Fruit fly (Drosophila melanogaster) whole organism, wandering third instar larva: ENCODE measurements around the gene CG15725.

Experiments
- Dif ChIP-seq: fragments of 200-275, 200-300 bp; sonication (Bioruptor generic); optimal IDR thresholded peaks from 2 replicates; lab custom pipeline; 2018; ENCODE audit warnings: missing biosample characterization, missing genetic modification characterization; ENCODE audit not compliant: partially characterized antibody
- Myc ChIP-seq: fragments of >200 bp; optimal IDR thresholded peaks from 2 replicates; lab custom pipeline; 2017
- Vsx2 ChIP-seq: fragments of 200-300, 225-300 bp; sonication (Bioruptor generic); optimal IDR thresholded peaks from 2 replicates; lab custom pipeline; 2018; ENCODE audit warnings: missing biosample characterization, missing genetic modification characterization; ENCODE audit not compliant: partially characterized antibody
- brk ChIP-seq: fragments of 200-800 bp; sonication (Bioruptor generic); optimal IDR thresholded peaks from 2 replicates; lab custom pipeline; 2016; ENCODE audit warnings: missing biosample characterization, mild to moderate bottlenecking, missing genetic modification characterization
- dmrt93B ChIP-seq: fragments of 200-800 bp; sonication (Bioruptor generic); optimal IDR thresholded peaks from 2 replicates; lab custom pipeline; 2018; ENCODE audit warnings: missing biosample characterization, mild to moderate bottlenecking, missing genetic modification characterization
- h ChIP-seq: fragments of 200-800 bp; sonication (Bioruptor generic); optimal IDR thresholded peaks from 3 replicates; lab custom pipeline; 2016; ENCODE audit warnings: missing biosample characterization, mild to moderate bottlenecking, missing genetic modification characterization

DNA sequence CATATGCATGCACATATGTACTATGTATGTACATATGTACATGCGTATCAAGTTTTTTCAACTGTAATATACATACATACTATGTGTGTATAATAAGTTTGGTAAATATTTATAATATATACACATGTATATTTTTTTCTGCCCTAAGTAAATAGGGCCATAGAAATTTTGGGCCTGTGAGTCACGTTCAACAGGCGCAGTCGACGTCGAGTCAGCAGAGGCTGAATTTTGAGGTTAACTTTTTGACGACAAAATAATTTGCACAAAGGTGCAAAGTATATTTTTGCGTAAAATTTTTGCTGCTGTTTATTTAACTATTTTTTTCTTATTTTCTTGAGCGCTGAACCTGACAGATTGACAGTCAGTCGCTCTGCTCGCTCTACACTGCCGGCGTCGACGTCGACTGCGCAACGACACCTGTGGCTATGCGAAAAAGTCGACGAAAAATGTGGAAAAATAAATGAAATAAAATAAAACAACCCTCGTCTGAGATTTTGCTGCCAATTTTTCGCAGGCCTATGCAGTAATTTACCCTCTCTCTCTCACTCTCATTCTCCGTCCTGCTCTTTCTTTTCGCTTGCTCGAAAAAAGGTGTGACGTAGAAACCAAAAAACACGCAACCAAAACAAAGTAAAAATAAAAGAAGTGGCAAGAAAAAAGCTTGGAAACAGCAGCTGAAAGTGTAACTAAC lies 44.4 kb downstream of the CG15725 start:
- no peak for TF ChIP-seq brk (GFP tag; lab: Kevin White, UChicago)
- TF ChIP-seq h, result no peak
- no peak for TF ChIP-seq Vsx2 (GFP tag; lab: Kevin White, UChicago)
- TF ChIP-seq Dif (GFP tag; lab: Kevin White, UChicago), result no peak
- TF ChIP-seq dmrt93B (GFP tag; lab: Kevin White, UChicago), result no peak
- no peak for TF ChIP-seq Myc
